Worm (Caenorhabditis elegans) whole organism, L3 larva: ENCODE data around the gene anmt-1.

Experiments used
- R02D3.7 ChIP-seq: fragments of 150-350 bp; optimal IDR thresholded peaks from 2 replicates; lab custom pipeline; 2014; ENCODE audit warnings: missing biosample characterization, missing genetic modification characterization
- ama-1 ChIP-seq: fragments of 150-350 bp; optimal IDR thresholded peaks from 2 replicates; lab custom pipeline; 2018
- ceh-28 ChIP-seq: fragments of 150-350 bp; optimal IDR thresholded peaks from 2 replicates; lab custom pipeline; 2014; ENCODE audit warnings: missing biosample characterization, missing genetic modification reagents, missing genetic modification characterization
- ceh-82 ChIP-seq: fragments of 150-350 bp; optimal IDR thresholded peaks from 2 replicates; lab custom pipeline; 2014; ENCODE audit warnings: missing biosample characterization, missing genetic modification characterization
- ceh-9 ChIP-seq: sonication (generic microtip); optimal IDR thresholded peaks from 2 replicates; lab custom pipeline; 2018; ENCODE audit warnings: missing biosample characterization, missing genetic modification characterization
- daf-12 ChIP-seq: fragments of 150-350 bp; optimal IDR thresholded peaks from 2 replicates; lab custom pipeline; 2014; ENCODE audit warnings: missing biosample characterization, missing genetic modification reagents, missing genetic modification characterization
- egl-27 ChIP-seq: sonication (generic microtip); optimal IDR thresholded peaks from 4 replicates; lab custom pipeline; 2017; ENCODE audit warnings: missing biosample characterization, missing genetic modification reagents, missing genetic modification characterization
- elt-1 ChIP-seq: fragments of 150-350 bp; optimal IDR thresholded peaks from 2 replicates; lab custom pipeline; 2014; ENCODE audit warnings: missing biosample characterization, missing genetic modification characterization
- elt-2 ChIP-seq: sonication (generic microtip); optimal IDR thresholded peaks from 2 replicates; lab custom pipeline; 2016; ENCODE audit warnings: missing genetic modification reagents, mild to moderate bottlenecking, missing genetic modification characterization, missing compliant biosample characterization
- elt-3 ChIP-seq, 3 experiments: fragments of 150-350 bp in 1 of 3; sonication (generic microtip) in 2 of 3; optimal IDR thresholded peaks; 2 replicates in 2 of 3; 4 replicates in 1 of 3; lab custom pipeline; 2014 to 2017; ENCODE audit warnings: missing biosample characterization in 3 of 3, missing genetic modification characterization in 3 of 3
- eor-1 ChIP-seq, 2 experiments: fragments of 150-350 bp; optimal IDR thresholded peaks; 2 replicates each; lab custom pipeline; 2014 to 2018; ENCODE audit warnings: missing biosample characterization in 2 of 2, missing genetic modification characterization in 2 of 2
- fkh-2 ChIP-seq: fragments of 150-350 bp; optimal IDR thresholded peaks from 2 replicates; lab custom pipeline; 2014; ENCODE audit warnings: missing biosample characterization, missing genetic modification reagents, missing genetic modification characterization
- hmg-11 ChIP-seq: sonication (generic microtip); optimal IDR thresholded peaks from 2 replicates; lab custom pipeline; 2016; ENCODE audit warnings: missing genetic modification characterization, missing compliant biosample characterization
- jun-1 ChIP-seq: fragments of 150-350 bp; optimal IDR thresholded peaks from 2 replicates; lab custom pipeline; 2014; ENCODE audit warnings: missing biosample characterization, missing genetic modification reagents, missing genetic modification characterization
- lin-15B ChIP-seq: fragments of 150-350 bp; optimal IDR thresholded peaks from 2 replicates; lab custom pipeline; 2014; ENCODE audit warnings: missing biosample characterization, missing genetic modification characterization
- lin-39 ChIP-seq: fragments of 150-350 bp; optimal IDR thresholded peaks from 2 replicates; lab custom pipeline; 2018; ENCODE audit warnings: missing biosample characterization, missing genetic modification reagents, missing genetic modification characterization
- lsy-12 ChIP-seq: sonication (generic microtip); optimal IDR thresholded peaks from 2 replicates; lab custom pipeline; 2016; ENCODE audit warnings: mild to moderate bottlenecking, missing genetic modification characterization, missing compliant biosample characterization
- nfya-1 ChIP-seq: sonication (generic microtip); optimal IDR thresholded peaks from 2 replicates; lab custom pipeline; 2017; ENCODE audit warnings: missing genetic modification characterization, mild to moderate bottlenecking, missing compliant biosample characterization, antibody characterized with exemption, moderate library complexity; ENCODE audit not compliant: insufficient read depth
- nhr-11 ChIP-seq: fragments of 150-350 bp; optimal IDR thresholded peaks from 2 replicates; lab custom pipeline; 2014; ENCODE audit warnings: missing biosample characterization, missing genetic modification characterization
- nhr-23 ChIP-seq: fragments of 150-350 bp; optimal IDR thresholded peaks from 2 replicates; lab custom pipeline; 2014; ENCODE audit warnings: missing biosample characterization, missing genetic modification reagents, missing genetic modification characterization
- nhr-237 ChIP-seq: fragments of 150-350 bp; optimal IDR thresholded peaks from 2 replicates; lab custom pipeline; 2014; ENCODE audit warnings: missing biosample characterization, missing genetic modification characterization
- nhr-25 ChIP-seq: sonication (generic microtip); optimal IDR thresholded peaks from 2 replicates; lab custom pipeline; 2017; ENCODE audit warnings: missing biosample characterization, missing genetic modification characterization
- nhr-28 ChIP-seq: fragments of 150-350 bp; optimal IDR thresholded peaks from 2 replicates; lab custom pipeline; 2014; ENCODE audit warnings: missing biosample characterization, missing genetic modification characterization
- nhr-43 ChIP-seq: sonication (generic microtip); optimal IDR thresholded peaks from 2 replicates; lab custom pipeline; 2016; ENCODE audit warnings: mild to moderate bottlenecking, missing genetic modification characterization, missing compliant biosample characterization; ENCODE audit not compliant: poor library complexity, severe bottlenecking
- nhr-67 ChIP-seq: fragments of 150-350 bp; optimal IDR thresholded peaks from 2 replicates; lab custom pipeline; 2014; ENCODE audit warnings: missing biosample characterization, missing genetic modification characterization
- pha-4 ChIP-seq: fragments of 150-350 bp; optimal IDR thresholded peaks from 2 replicates; lab custom pipeline; 2014; ENCODE audit warnings: missing biosample characterization, missing genetic modification reagents, missing genetic modification characterization
- pqm-1 ChIP-seq: fragments of 150-350 bp; optimal IDR thresholded peaks from 2 replicates; lab custom pipeline; 2017; ENCODE audit warnings: missing biosample characterization, missing genetic modification characterization, inconsistent platforms
- sea-2 ChIP-seq: fragments of 150-350 bp; sonication (generic microtip); optimal IDR thresholded peaks from 4 replicates; lab custom pipeline; 2014; ENCODE audit warnings: missing biosample characterization, missing genetic modification reagents, missing genetic modification characterization
- skn-1 ChIP-seq: fragments of 150-350 bp; optimal IDR thresholded peaks from 2 replicates; lab custom pipeline; 2014; ENCODE audit warnings: missing biosample characterization, missing genetic modification characterization
- tbx-2 ChIP-seq: sonication (generic microtip); optimal IDR thresholded peaks from 2 replicates; lab custom pipeline; 2016; ENCODE audit warnings: mild to moderate bottlenecking, missing genetic modification characterization, missing compliant biosample characterization
- unc-39 ChIP-seq: sonication (generic microtip); optimal IDR thresholded peaks from 4 replicates; lab custom pipeline; 2017; ENCODE audit warnings: missing biosample characterization, missing genetic modification characterization
- unc-62 ChIP-seq: fragments of 150-350 bp; sonication (generic microtip); optimal IDR thresholded peaks from 4 replicates; lab custom pipeline; 2014; ENCODE audit warnings: missing biosample characterization, missing genetic modification reagents, missing genetic modification characterization
- zag-1 ChIP-seq: fragments of 150-350 bp; optimal IDR thresholded peaks from 2 replicates; lab custom pipeline; 2014; ENCODE audit warnings: missing biosample characterization, missing genetic modification characterization
- ztf-4 ChIP-seq: fragments of 150-350 bp; optimal IDR thresholded peaks from 2 replicates; lab custom pipeline; 2014; ENCODE audit warnings: missing biosample characterization, missing genetic modification characterization

anmt-1 gene

ce11 chrIII:8652112-8652694 is 32.4 kb upstream of the anmt-1 start:
- TF ChIP-seq ama-1 (lab: Kevin White, UChicago) (peak; percentile 93), lsy-12 (peak; percentile 6), daf-12 (tag; lab: Kevin White, UChicago) (no peak)

- TF ChIP-seq ztf-4 = peak; percentile 21
- no peak for TF ChIP-seq elt-1
- peak; percentile 23 for TF ChIP-seq nhr-25 (tag; lab: Kevin White, UChicago)
- TF ChIP-seq unc-62 (GFP tag; lab: Kevin White, UChicago) = no peak
- no peak for TF ChIP-seq unc-39 (tag; lab: Kevin White, UChicago)
- no peak for TF ChIP-seq daf-12 (tag; lab: Kevin White, UChicago)
- no peak for TF ChIP-seq fkh-2
- TF ChIP-seq lin-39 (tag; lab: Kevin White, UChicago) = peak; percentile 71
- TF ChIP-seq nhr-23 (tag; lab: Kevin White, UChicago) = peak; percentile 21
- TF ChIP-seq elt-3 (tag; optimal IDR thresholded peaks at IDR 0.05; lab: Kevin White, UChicago) = peak in 1 of 3 experiments; percentile 64
- TF ChIP-seq zag-1 (tag; lab: Kevin White, UChicago) = no peak
- no peak for TF ChIP-seq ceh-28
- TF ChIP-seq ama-1 (lab: Kevin White, UChicago) = peak; percentile 95
- TF ChIP-seq skn-1 (tag; lab: Kevin White, UChicago) = no peak
- peak; percentile 52 for TF ChIP-seq hmg-11 (tag; lab: Kevin White, UChicago)
- TF ChIP-seq nfya-1 (tag; lab: Kevin White, UChicago) = peak; percentile 36
- TF ChIP-seq ceh-9 = no peak
- peak; percentile 28 for TF ChIP-seq tbx-2 (tag; lab: Kevin White, UChicago)
- TF ChIP-seq nhr-237 (tag; lab: Kevin White, UChicago) = no peak
- no peak for TF ChIP-seq pha-4 (tag; lab: Kevin White, UChicago)
- no peak for TF ChIP-seq lin-15B (tag; lab: Kevin White, UChicago)
- TF ChIP-seq nhr-43 (tag; lab: Kevin White, UChicago) = peak; percentile 70
- TF ChIP-seq nhr-11 (tag; lab: Kevin White, UChicago) = no peak
Measured at ce11 chrIII:8652922-8653321, 31.7 kb upstream of the anmt-1 start.

- no peak for TF ChIP-seq sea-2 (GFP tag; lab: Kevin White, UChicago)
- TF ChIP-seq ama-1 (lab: Kevin White, UChicago) = peak; percentile 88
Measured at ce11 chrIII:8653457-8653856, 31.2 kb upstream of the anmt-1 start.

- TF ChIP-seq nhr-28 (tag; lab: Kevin White, UChicago) (no peak), nfya-1 (tag; lab: Kevin White, UChicago) (peak; percentile 18), lin-39 (tag; lab: Kevin White, UChicago) (no peak), ceh-82 (tag; lab: Kevin White, UChicago) (no peak), elt-2 (tag; lab: Kevin White, UChicago) (peak; percentile 50), ztf-4 (no peak), ceh-9 (no peak), pqm-1 (tag; lab: Kevin White, UChicago) (peak; percentile 64), ama-1 (lab: Kevin White, UChicago) (peak; percentile 30), pha-4 (tag; lab: Kevin White, UChicago) (peak; percentile 95), nhr-67 (tag; lab: Kevin White, UChicago) (no peak), egl-27 (no peak), nhr-43 (tag; lab: Kevin White, UChicago) (no peak), eor-1 (tag; optimal IDR thresholded peaks at IDR 0.05; lab: Kevin White, UChicago) (no peak), R02D3.7 (tag; lab: Kevin White, UChicago) (no peak), nhr-23 (tag; lab: Kevin White, UChicago) (no peak), jun-1 (peak; percentile 50)
- TF ChIP-seq, all 47 proteins: peak for 6
Measured at ce11 chrIII:8653875-8654386, 30.7 kb upstream of the anmt-1 start, which contains the start of gene F22B7.9. Gene F22B7.9 (minus strand): TSS chrIII:8653925.
